Worm (Caenorhabditis elegans) whole organism, early embryonic: ENCODE measurements around the gene cyp-13A6.

ENCODE experiments used
- ets-7 ChIP-seq: sonication (generic microtip); optimal IDR thresholded peaks from 2 replicates; lab custom pipeline; 2016; ENCODE audit warnings: missing genotype, missing genetic modification characterization, missing compliant biosample characterization
- tra-4 ChIP-seq: sonication (generic microtip); optimal IDR thresholded peaks from 2 replicates; lab custom pipeline; 2017; ENCODE audit warnings: missing genetic modification characterization, missing compliant biosample characterization

ce11 chrII:9797664-9798063, 5.0 kb downstream of the cyp-13A6 start, which contains the start of gene cyp-13A4:
- TF ChIP-seq ets-7 (tag; lab: Kevin White, UChicago) = no peak
- TF ChIP-seq tra-4 (tag; lab: Kevin White, UChicago) = no peak
